Fruit fly (Drosophila melanogaster) whole organism, wandering third instar larva: ENCODE results near the gene UbcE2H.
A peak's percentile ranks its signal among the peaks of the same experiment; 100 is the strongest.

Experiments used
- Abd-B ChIP-seq: fragments of >200 bp; optimal IDR thresholded peaks from 2 replicates; lab custom pipeline; 2017; ENCODE audit warnings: missing biosample characterization, missing genetic modification characterization
- CG32264 ChIP-seq: fragments of 200-800 bp; sonication (Bioruptor generic); optimal IDR thresholded peaks from 2 replicates; lab custom pipeline; 2016; ENCODE audit warnings: missing biosample characterization, missing genetic modification characterization
- CG9705 ChIP-seq: fragments of 200-800 bp; sonication (Bioruptor generic); optimal IDR thresholded peaks from 2 replicates; lab custom pipeline; 2018; ENCODE audit warnings: missing biosample characterization, mild to moderate bottlenecking, missing genetic modification characterization
- CrebA ChIP-seq: fragments of 200-800 bp; sonication (Bioruptor generic); optimal IDR thresholded peaks from 2 replicates; lab custom pipeline; 2016; ENCODE audit warnings: missing biosample characterization, mild to moderate bottlenecking, missing genetic modification characterization, borderline replicate concordance
- Dfd ChIP-seq: fragments of >200 bp; optimal IDR thresholded peaks from 2 replicates; lab custom pipeline; 2017; ENCODE audit warnings: missing biosample characterization, missing genetic modification characterization
- Dif ChIP-seq: fragments of 200-275, 200-300 bp; sonication (Bioruptor generic); optimal IDR thresholded peaks from 2 replicates; lab custom pipeline; 2018; ENCODE audit warnings: missing biosample characterization, missing genetic modification characterization; ENCODE audit not compliant: partially characterized antibody
- GATAd ChIP-seq: sonication (Bioruptor generic); optimal IDR thresholded peaks from 2 replicates; lab custom pipeline; 2016; ENCODE audit warnings: missing biosample characterization, missing genetic modification characterization
- HLH106 ChIP-seq: fragments of 200-800 bp; optimal IDR thresholded peaks from 3 replicates; lab custom pipeline; 2019; ENCODE audit warnings: missing biosample characterization, mild to moderate bottlenecking, missing genetic modification characterization, moderate library complexity
- Hnf4 ChIP-seq: fragments of 200-800 bp; sonication (Bioruptor generic); optimal IDR thresholded peaks from 2 replicates; lab custom pipeline; 2016; ENCODE audit warnings: missing biosample characterization, mild to moderate bottlenecking, missing genetic modification characterization
- Hr83 ChIP-seq: fragments of 200-300 bp; sonication (Bioruptor generic); optimal IDR thresholded peaks from 2 replicates; lab custom pipeline; 2016; ENCODE audit warnings: missing biosample characterization, mild to moderate bottlenecking, missing genetic modification characterization, moderate library complexity; ENCODE audit not compliant: poor library complexity, severe bottlenecking
- Jra ChIP-seq: sonication (Bioruptor generic); optimal IDR thresholded peaks from 2 replicates; lab custom pipeline; 2016; ENCODE audit warnings: missing biosample characterization, missing genetic modification characterization
- Mio ChIP-seq: sonication (Bioruptor generic); optimal IDR thresholded peaks from 2 replicates; lab custom pipeline; 2016; ENCODE audit warnings: missing biosample characterization, missing genetic modification characterization
- Myc ChIP-seq: fragments of >200 bp; optimal IDR thresholded peaks from 2 replicates; lab custom pipeline; 2017
- N ChIP-seq: fragments of >200 bp; optimal IDR thresholded peaks from 2 replicates; lab custom pipeline; 2018; ENCODE audit warnings: missing biosample characterization, missing external identifiers, missing genetic modification characterization
- OdsH ChIP-seq: fragments of 200-800 bp; sonication (Bioruptor generic); optimal IDR thresholded peaks from 2 replicates; lab custom pipeline; 2016; ENCODE audit warnings: missing biosample characterization, mild to moderate bottlenecking, missing genetic modification characterization
- Rel ChIP-seq, 2 experiments: fragments of 200-800 bp; sonication (Bioruptor generic) in 1 of 2; optimal IDR thresholded peaks; 2 replicates in 1 of 2; 3 replicates in 1 of 2; lab custom pipeline; 2016 to 2019; ENCODE audit warnings: mild to moderate bottlenecking in 2 of 2, missing biosample characterization in 2 of 2, missing genetic modification characterization in 2 of 2, moderate library complexity in 1 of 2
- Sp1 ChIP-seq: fragments of 200-800 bp; sonication (Bioruptor generic); optimal IDR thresholded peaks from 3 replicates; lab custom pipeline; 2019; ENCODE audit warnings: missing biosample characterization, mild to moderate bottlenecking, missing genetic modification characterization, moderate library complexity
- Vsx2 ChIP-seq: fragments of 200-300, 225-300 bp; sonication (Bioruptor generic); optimal IDR thresholded peaks from 2 replicates; lab custom pipeline; 2018; ENCODE audit warnings: missing biosample characterization, missing genetic modification characterization; ENCODE audit not compliant: partially characterized antibody
- br ChIP-seq: fragments of 200-800 bp; sonication (Bioruptor generic); optimal IDR thresholded peaks from 2 replicates; lab custom pipeline; 2016; ENCODE audit warnings: missing biosample characterization, missing genetic modification characterization
- brk ChIP-seq: fragments of 200-800 bp; sonication (Bioruptor generic); optimal IDR thresholded peaks from 2 replicates; lab custom pipeline; 2016; ENCODE audit warnings: missing biosample characterization, mild to moderate bottlenecking, missing genetic modification characterization
- dl ChIP-seq, 2 experiments: fragments of 175-275, 200-275 bp in 1 of 2; fragments of 200-275 bp in 1 of 2; sonication (Bioruptor generic); optimal IDR thresholded peaks; lab custom pipeline; 2018; ENCODE audit warnings: mild to moderate bottlenecking in 2 of 2, missing biosample characterization in 2 of 2, missing genetic modification characterization in 2 of 2, moderate library complexity in 2 of 2; ENCODE audit not compliant: partially characterized antibody in 2 of 2, insufficient read depth in 1 of 2
- dmrt93B ChIP-seq: fragments of 200-800 bp; sonication (Bioruptor generic); optimal IDR thresholded peaks from 2 replicates; lab custom pipeline; 2018; ENCODE audit warnings: missing biosample characterization, mild to moderate bottlenecking, missing genetic modification characterization
- dsf ChIP-seq: sonication (Bioruptor generic); optimal IDR thresholded peaks from 2 replicates; lab custom pipeline; 2016; ENCODE audit warnings: missing biosample characterization, missing genetic modification characterization, borderline replicate concordance
- ey ChIP-seq: fragments of 200-800 bp; sonication (Bioruptor generic); optimal IDR thresholded peaks from 2 replicates; lab custom pipeline; 2016; ENCODE audit warnings: missing biosample characterization, missing genetic modification characterization
- foxo ChIP-seq, 2 experiments: fragments of 200-800 bp; sonication (Bioruptor generic); optimal IDR thresholded peaks; 2 replicates in 1 of 2; 3 replicates in 1 of 2; lab custom pipeline; 2016 to 2017; ENCODE audit warnings: missing biosample characterization in 2 of 2, missing genetic modification characterization in 2 of 2
- fru ChIP-seq: fragments of 200-800 bp; sonication (Bioruptor generic); optimal IDR thresholded peaks from 3 replicates; lab custom pipeline; 2016; ENCODE audit warnings: missing biosample characterization, mild to moderate bottlenecking, missing genetic modification characterization
- h ChIP-seq: fragments of 200-800 bp; sonication (Bioruptor generic); optimal IDR thresholded peaks from 3 replicates; lab custom pipeline; 2016; ENCODE audit warnings: missing biosample characterization, mild to moderate bottlenecking, missing genetic modification characterization
- lola ChIP-seq: fragments of >200 bp; optimal IDR thresholded peaks from 2 replicates; lab custom pipeline; 2017; ENCODE audit warnings: missing biosample characterization, missing genetic modification characterization
- pan ChIP-seq: fragments of >200 bp; optimal IDR thresholded peaks from 2 replicates; lab custom pipeline; 2017
- psq ChIP-seq: fragments of 200-800 bp; sonication (Bioruptor generic); optimal IDR thresholded peaks from 3 replicates; lab custom pipeline; 2017; ENCODE audit warnings: missing biosample characterization, mild to moderate bottlenecking, missing genetic modification characterization, moderate library complexity
- rgr ChIP-seq: fragments of 200-800 bp; sonication (Bioruptor generic); optimal IDR thresholded peaks from 3 replicates; lab custom pipeline; 2016; ENCODE audit warnings: missing biosample characterization, mild to moderate bottlenecking, missing genetic modification characterization
- sage ChIP-seq: fragments of 200-800 bp; sonication (Bioruptor generic); optimal IDR thresholded peaks from 2 replicates; lab custom pipeline; 2016; ENCODE audit warnings: missing biosample characterization, mild to moderate bottlenecking, missing genetic modification characterization
- sv ChIP-seq: fragments of 200-800 bp; sonication (Bioruptor generic); optimal IDR thresholded peaks from 3 replicates; lab custom pipeline; 2016; ENCODE audit warnings: missing biosample characterization, missing genetic modification characterization
- tai ChIP-seq: sonication (Bioruptor generic); optimal IDR thresholded peaks from 2 replicates; lab custom pipeline; 2016; ENCODE audit warnings: missing biosample characterization, missing genetic modification characterization
- usp ChIP-seq: fragments of >200 bp; optimal IDR thresholded peaks from 2 replicates; lab custom pipeline; 2017; ENCODE audit warnings: missing biosample characterization, missing genetic modification characterization
- woc ChIP-seq: sonication (Bioruptor generic); optimal IDR thresholded peaks from 2 replicates; lab custom pipeline; 2016; ENCODE audit warnings: missing biosample characterization, mild to moderate bottlenecking, missing genetic modification characterization

The UbcE2H gene

dm6 chrX:8135420-8135874 is 41.6 kb upstream of the UbcE2H start, which contains the start of the genes cyr and CG2120:
TSS of gene cyr (minus strand) at chrX:8135713.
TSS of gene CG2120 (plus strand) at chrX:8135824.
- no peak for TF ChIP-seq lola (GFP tag; lab: Kevin White, UChicago)
- no peak for TF ChIP-seq dl (GFP tag; optimal IDR thresholded peaks at IDR 0.05; lab: Kevin White, UChicago; ENCODE audit: insufficient read depth in 1 of 2, partially characterized antibody in 2 of 2)
- TF ChIP-seq psq (GFP tag; lab: Kevin White, UChicago) = no peak
- no peak for TF ChIP-seq br
- no peak for TF ChIP-seq N (GFP tag; lab: Kevin White, UChicago)
- no peak for TF ChIP-seq woc
- no peak for TF ChIP-seq fru (GFP tag; lab: Kevin White, UChicago)
- TF ChIP-seq CG32264 = no peak
- no peak for TF ChIP-seq CG9705 (GFP tag; lab: Kevin White, UChicago)
- no peak for TF ChIP-seq dmrt93B
- TF ChIP-seq, all 38 proteins: peak for 0

DNA sequence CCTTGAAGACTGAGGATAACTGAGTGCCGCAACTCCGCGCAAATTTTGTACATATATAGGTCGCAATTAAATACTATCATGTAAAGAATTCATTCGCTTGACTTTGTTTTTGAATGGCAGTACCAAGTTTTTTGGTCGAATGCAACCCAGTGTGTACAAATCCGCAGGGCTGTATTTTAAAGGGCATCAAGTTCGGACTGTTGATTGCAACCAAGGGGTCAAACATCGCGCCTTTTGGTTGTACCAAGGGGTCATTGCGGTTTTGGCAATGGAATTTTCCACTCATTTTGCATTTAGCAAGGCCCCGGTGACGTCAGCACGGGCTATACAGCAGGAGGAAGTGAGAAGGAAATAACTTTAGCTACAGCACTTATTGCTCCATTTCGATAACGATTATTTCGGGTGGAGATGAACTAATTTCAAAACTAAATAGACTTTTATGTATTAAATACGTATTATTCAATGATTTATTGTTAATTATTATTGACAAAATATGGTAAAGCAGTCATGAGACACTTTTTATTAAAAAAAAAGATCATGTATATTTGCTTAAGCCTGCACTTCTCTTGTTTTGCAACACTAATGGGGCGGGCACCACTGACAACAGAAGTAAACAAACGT is 37.9 kb upstream of the UbcE2H start, which contains the start of gene CG10958:
Gene CG10958 (plus strand): TSS at position 593 of the 621 bp plus-strand sequence.
- no peak for TF ChIP-seq tai
- TF ChIP-seq ey = peak; percentile 46
- TF ChIP-seq Mio (GFP tag; lab: Kevin White, UChicago) = no peak
- TF ChIP-seq Vsx2 (GFP tag; lab: Kevin White, UChicago) = no peak
- TF ChIP-seq Myc (lab: Kevin White, UChicago) = peak; percentile 23
- TF ChIP-seq Dif (GFP tag; lab: Kevin White, UChicago) = no peak
- no peak for TF ChIP-seq CG32264
- TF ChIP-seq OdsH (GFP tag; lab: Kevin White, UChicago) = peak; percentile 75
- TF ChIP-seq foxo (GFP tag; optimal IDR thresholded peaks at IDR 0.05; lab: Kevin White, UChicago) = peak in 1 of 2 experiments; percentile 81
- no peak for TF ChIP-seq lola (GFP tag; lab: Kevin White, UChicago)
- no peak for TF ChIP-seq N (GFP tag; lab: Kevin White, UChicago)
- TF ChIP-seq HLH106 (tag; lab: Kevin White, UChicago) = peak; percentile 47
- TF ChIP-seq GATAd (GFP tag; lab: Kevin White, UChicago) = peak; percentile 35
- TF ChIP-seq usp (GFP tag; lab: Kevin White, UChicago) = no peak
- TF ChIP-seq dmrt93B = no peak
- peak; percentile 65 for TF ChIP-seq fru (GFP tag; lab: Kevin White, UChicago)
- TF ChIP-seq br = peak; percentile 60
- peak; percentile 32 for TF ChIP-seq sage (GFP tag; lab: Kevin White, UChicago)
- TF ChIP-seq dl (GFP tag; optimal IDR thresholded peaks at IDR 0.05; lab: Kevin White, UChicago; ENCODE audit: insufficient read depth in 1 of 2, partially characterized antibody in 2 of 2) = no peak
- peak; percentile 79 for TF ChIP-seq h (GFP tag; lab: Kevin White, UChicago)
- TF ChIP-seq Hnf4 (GFP tag; lab: Kevin White, UChicago) = peak; percentile 76
- TF ChIP-seq brk (GFP tag; lab: Kevin White, UChicago) = no peak
- TF ChIP-seq rgr (GFP tag; lab: Kevin White, UChicago) = peak; percentile 77
- TF ChIP-seq sv (GFP tag; lab: Kevin White, UChicago) = no peak
- no peak for TF ChIP-seq CrebA (GFP tag; lab: Kevin White, UChicago)
- TF ChIP-seq Jra (GFP tag; lab: Kevin White, UChicago) = peak; percentile 52
- TF ChIP-seq psq (GFP tag; lab: Kevin White, UChicago) = peak; percentile 67
- no peak for TF ChIP-seq Hr83
- peak; percentile 54 for TF ChIP-seq Sp1 (GFP tag; lab: Kevin White, UChicago)

- no peak for TF ChIP-seq sv (GFP tag; lab: Kevin White, UChicago)
- no peak for TF ChIP-seq dmrt93B
- no peak for TF ChIP-seq N (GFP tag; lab: Kevin White, UChicago)
- TF ChIP-seq Sp1 (GFP tag; lab: Kevin White, UChicago) = peak; percentile 13
- no peak for TF ChIP-seq ey
- TF ChIP-seq woc = no peak
- TF ChIP-seq Jra (GFP tag; lab: Kevin White, UChicago) = no peak
- TF ChIP-seq CG32264 = no peak
- TF ChIP-seq usp (GFP tag; lab: Kevin White, UChicago) = no peak
- no peak for TF ChIP-seq Hnf4 (GFP tag; lab: Kevin White, UChicago)
- no peak for TF ChIP-seq psq (GFP tag; lab: Kevin White, UChicago)
- no peak for TF ChIP-seq Abd-B (GFP tag; lab: Kevin White, UChicago)
- TF ChIP-seq sage (GFP tag; lab: Kevin White, UChicago) = no peak
- no peak for TF ChIP-seq lola (GFP tag; lab: Kevin White, UChicago)
- no peak for TF ChIP-seq CG9705 (GFP tag; lab: Kevin White, UChicago)
- peak; percentile 1 for TF ChIP-seq HLH106 (tag; lab: Kevin White, UChicago)
- TF ChIP-seq Dif (GFP tag; lab: Kevin White, UChicago) = no peak
- no peak for TF ChIP-seq pan (lab: Kevin White, UChicago)
- TF ChIP-seq GATAd (GFP tag; lab: Kevin White, UChicago) = no peak
- TF ChIP-seq Vsx2 (GFP tag; lab: Kevin White, UChicago) = no peak
- no peak for TF ChIP-seq Rel (GFP tag; optimal IDR thresholded peaks at IDR 0.05; lab: Kevin White, UChicago)
- no peak for TF ChIP-seq Rel (tag; optimal IDR thresholded peaks at IDR 0.05; lab: Kevin White, UChicago)
- TF ChIP-seq dl (GFP tag; optimal IDR thresholded peaks at IDR 0.05; lab: Kevin White, UChicago; ENCODE audit: insufficient read depth in 1 of 2, partially characterized antibody in 2 of 2) = no peak
- TF ChIP-seq fru (GFP tag; lab: Kevin White, UChicago) = no peak
- TF ChIP-seq brk (GFP tag; lab: Kevin White, UChicago) = no peak
- no peak for TF ChIP-seq CrebA (GFP tag; lab: Kevin White, UChicago)
- no peak for TF ChIP-seq Dfd (GFP tag; lab: Kevin White, UChicago)
- TF ChIP-seq Hr83 = no peak
- TF ChIP-seq dsf (GFP tag; lab: Kevin White, UChicago) = no peak
- no peak for TF ChIP-seq OdsH (GFP tag; lab: Kevin White, UChicago)
- TF ChIP-seq rgr (GFP tag; lab: Kevin White, UChicago) = no peak
- no peak for TF ChIP-seq Mio (GFP tag; lab: Kevin White, UChicago)
- peak; percentile 1 for TF ChIP-seq Myc (lab: Kevin White, UChicago)
- TF ChIP-seq h (GFP tag; lab: Kevin White, UChicago) = peak; percentile 3
Observed at dm6 chrX:8129204-8129997, 35.5 kb upstream of the UbcE2H start, which contains the start of gene CG2116. TSS of gene CG2116 (plus strand) at chrX:8129812.
